Fruit fly (Drosophila melanogaster): ENCODE data around the gene Osi10a.
A peak's percentile ranks its signal among the peaks of the same experiment; 100 is the strongest.

Osi10a gene

dm6 chr3R:6306584-6306983, 42.8 kb downstream of the Osi10a start, which contains the start of gene CG46026:
Gene CG46026, plus strand, starts transcription at chr3R:6306884.
- TF ChIP-seq Hnf4 (GFP tag; optimal IDR thresholded peaks at IDR 0.05): no peak
- TF ChIP-seq br (GFP tag; optimal IDR thresholded peaks at IDR 0.05): no peak
- no peak for TF ChIP-seq CG32264 (GFP tag; optimal IDR thresholded peaks at IDR 0.05)
- TF ChIP-seq Rel (GFP tag; optimal IDR thresholded peaks at IDR 0.05): no peak
- TF ChIP-seq Rel (tag; optimal IDR thresholded peaks at IDR 0.05): no peak
- TF ChIP-seq lola (GFP tag; optimal IDR thresholded peaks at IDR 0.05): no peak
- TF ChIP-seq Jra (GFP tag; optimal IDR thresholded peaks at IDR 0.05): no peak
- no peak for TF ChIP-seq fru (GFP tag; optimal IDR thresholded peaks at IDR 0.05)
- TF ChIP-seq CG9705 (GFP tag; optimal IDR thresholded peaks at IDR 0.05): no peak
- TF ChIP-seq jim (GFP tag; optimal IDR thresholded peaks at IDR 0.05): no peak
- no peak for TF ChIP-seq Mio (GFP tag; optimal IDR thresholded peaks at IDR 0.05)

dm6 chr3R:6309676-6310075, 45.9 kb downstream of the Osi10a start, which contains the start of gene CG31560:
Gene CG31560, plus strand, starts transcription at chr3R:6309976.
- no peak for TF ChIP-seq CrebA (GFP tag; optimal IDR thresholded peaks at IDR 0.05; ENCODE audit: borderline replicate concordance)

- TF ChIP-seq Hr78 (GFP tag; optimal IDR thresholded peaks at IDR 0.05): no peak
- TF ChIP-seq fru (GFP tag; optimal IDR thresholded peaks at IDR 0.05): peak; percentile 16
Observed at dm6 chr3R:6311641-6312259, 48.0 kb downstream of the Osi10a start, which contains the start of gene Osi17. Gene Osi17, plus strand, starts transcription at chr3R:6311772.

All from whole organism, wandering third instar larva.